Worm (Caenorhabditis elegans) whole organism, L1 larva: Measurements from ENCODE around the gene D1022.3.

Experiments used
- C04F5.9 ChIP-seq: sonication (generic microtip); optimal IDR thresholded peaks from 2 replicates; lab custom pipeline; 2016; ENCODE audit warnings: missing genetic modification characterization, missing compliant biosample characterization
- Y116A8C.19 ChIP-seq: sonication (generic microtip); optimal IDR thresholded peaks from 2 replicates; lab custom pipeline; 2016; ENCODE audit warnings: missing compliant biosample characterization, missing genetic modification characterization, borderline replicate concordance
- aha-1 ChIP-seq: fragments of 150-350 bp; optimal IDR thresholded peaks from 2 replicates; lab custom pipeline; 2014; ENCODE audit warnings: missing biosample characterization, missing genetic modification characterization
- blmp-1 ChIP-seq: fragments of 150-350 bp; optimal IDR thresholded peaks from 2 replicates; lab custom pipeline; 2014; ENCODE audit warnings: missing biosample characterization, missing genetic modification characterization
- ceh-63 ChIP-seq: fragments of 200-800 bp; sonication (Bioruptor generic); optimal IDR thresholded peaks from 2 replicates; lab custom pipeline; 2018; ENCODE audit warnings: mild to moderate bottlenecking, missing genetic modification characterization, missing compliant biosample characterization
- dsc-1 ChIP-seq: sonication (generic microtip); optimal IDR thresholded peaks from 2 replicates; lab custom pipeline; 2016; ENCODE audit warnings: mild to moderate bottlenecking, missing genetic modification characterization, missing compliant biosample characterization
- efl-3 ChIP-seq: fragments of 200-800 bp; sonication (Bioruptor generic); optimal IDR thresholded peaks from 2 replicates; lab custom pipeline; 2018; ENCODE audit warnings: mild to moderate bottlenecking, missing genetic modification characterization, missing compliant biosample characterization
- elt-3 ChIP-seq, 6 experiments: fragments of 150-350 bp in 1 of 6; sonication (generic microtip); optimal IDR thresholded peaks; 2 replicates each; lab custom pipeline; 2017 to 2018; ENCODE audit warnings: missing biosample characterization in 6 of 6, missing genetic modification characterization in 6 of 6, inconsistent platforms in 1 of 6
- hlh-17 ChIP-seq: fragments of 200-800 bp; sonication (Bioruptor generic); optimal IDR thresholded peaks from 2 replicates; lab custom pipeline; 2018; ENCODE audit warnings: missing genetic modification characterization, mild to moderate bottlenecking, missing compliant biosample characterization, moderate library complexity, borderline replicate concordance
- hlh-4 ChIP-seq: sonication (generic microtip); optimal IDR thresholded peaks from 2 replicates; lab custom pipeline; 2016; ENCODE audit warnings: mild to moderate bottlenecking, missing genetic modification characterization, missing compliant biosample characterization
- irx-1 ChIP-seq: sonication (generic microtip); optimal IDR thresholded peaks from 2 replicates; lab custom pipeline; 2016; ENCODE audit warnings: missing genetic modification characterization, missing compliant biosample characterization
- jun-1 ChIP-seq: fragments of 150-350 bp; optimal IDR thresholded peaks from 2 replicates; lab custom pipeline; 2014; ENCODE audit warnings: missing biosample characterization, missing genetic modification reagents, missing genetic modification characterization
- lin-39 ChIP-seq: fragments of 150-350 bp; optimal IDR thresholded peaks from 2 replicates; lab custom pipeline; 2014; ENCODE audit warnings: missing biosample characterization, missing genetic modification reagents, missing genetic modification characterization
- mab-9 ChIP-seq: fragments of 200-800 bp; sonication (Bioruptor generic); IDR thresholded peaks from 2 replicates; pipeline ENCODE4 v1.3.6; 2022; ENCODE audit warnings: missing genetic modification reagents, missing genetic modification characterization, missing compliant biosample characterization
- mef-2 ChIP-seq: fragments of 150-350 bp; optimal IDR thresholded peaks from 2 replicates; lab custom pipeline; 2014; ENCODE audit warnings: missing biosample characterization, missing genetic modification characterization
- nhr-11 ChIP-seq: fragments of 150-350 bp; optimal IDR thresholded peaks from 2 replicates; lab custom pipeline; 2014; ENCODE audit warnings: missing biosample characterization, missing genetic modification characterization
- nhr-20 ChIP-seq: sonication (generic microtip); optimal IDR thresholded peaks from 2 replicates; lab custom pipeline; 2016; ENCODE audit warnings: mild to moderate bottlenecking, missing genetic modification characterization, missing compliant biosample characterization
- nhr-47 ChIP-seq: sonication (generic microtip); optimal IDR thresholded peaks from 2 replicates; lab custom pipeline; 2016; ENCODE audit warnings: mild to moderate bottlenecking, missing genetic modification characterization, moderate library complexity, missing compliant biosample characterization
- nhr-84 ChIP-seq: sonication (generic microtip); optimal IDR thresholded peaks from 2 replicates; lab custom pipeline; 2017; ENCODE audit warnings: missing biosample characterization, missing genetic modification characterization
- nhr-85 ChIP-seq: sonication (generic microtip); peaks from one replicate; lab custom pipeline; 2016; ENCODE audit warnings: missing genetic modification characterization, inconsistent platforms, missing compliant biosample characterization
- pag-3 ChIP-seq: sonication (generic microtip); optimal IDR thresholded peaks from 2 replicates; lab custom pipeline; 2017; ENCODE audit warnings: missing genetic modification characterization, mild to moderate bottlenecking, missing compliant biosample characterization, antibody characterized with exemption, borderline replicate concordance; ENCODE audit not compliant: insufficient read depth
- rnt-1 ChIP-seq: sonication (generic microtip); optimal IDR thresholded peaks from 2 replicates; lab custom pipeline; 2016; ENCODE audit warnings: mild to moderate bottlenecking, missing genetic modification characterization, moderate library complexity, missing compliant biosample characterization
- skn-1 ChIP-seq: fragments of 150-350 bp; optimal IDR thresholded peaks from 2 replicates; lab custom pipeline; 2014; ENCODE audit warnings: missing biosample characterization, missing genetic modification characterization
- sptf-1 ChIP-seq: fragments of 150-350 bp; optimal IDR thresholded peaks from 2 replicates; lab custom pipeline; 2014; ENCODE audit warnings: missing biosample characterization, missing genetic modification characterization
- unc-30 ChIP-seq: sonication (generic microtip); optimal IDR thresholded peaks from 2 replicates; lab custom pipeline; 2017; ENCODE audit warnings: missing biosample characterization, missing genetic modification characterization
- unc-62 ChIP-seq: fragments of 150-350 bp; optimal IDR thresholded peaks from 2 replicates; lab custom pipeline; 2014; ENCODE audit warnings: missing biosample characterization, missing genetic modification reagents, missing genetic modification characterization
- unc-98 ChIP-seq: fragments of 200-800 bp; sonication (Bioruptor generic); IDR thresholded peaks from 2 replicates; pipeline ENCODE4 v1.3.6; 2022; ENCODE audit warnings: missing genetic modification characterization, missing compliant biosample characterization
- vab-15 ChIP-seq: sonication (generic microtip); optimal IDR thresholded peaks from 2 replicates; lab custom pipeline; 2017; ENCODE audit warnings: missing genotype, mild to moderate bottlenecking, missing genetic modification characterization, missing compliant biosample characterization
- zag-1 ChIP-seq: fragments of 150-350 bp; optimal IDR thresholded peaks from 2 replicates; lab custom pipeline; 2014; ENCODE audit warnings: missing biosample characterization, missing genetic modification characterization
- ztf-11 ChIP-seq, 2 experiments: sonication (generic microtip); optimal IDR thresholded peaks; 2 replicates each; lab custom pipeline; 2016 to 2017; ENCODE audit warnings: missing genetic modification characterization in 2 of 2, missing biosample characterization in 1 of 2, missing compliant biosample characterization in 1 of 2

Gene D1022.3

ce11 chrII:7456184-7456583, at the start of gene D1022.3:
D1022.3 (minus strand) TSS chrII:7456284.
- TF ChIP-seq jun-1 (tag; lab: Kevin White, UChicago): no peak
- no peak for TF ChIP-seq vab-15 (tag; lab: Kevin White, UChicago)
- TF ChIP-seq unc-98 (GFP tag; lab: Robert Waterston, UW): no peak
- TF ChIP-seq rnt-1 (tag; lab: Kevin White, UChicago): no peak
- TF ChIP-seq nhr-20: no peak
- TF ChIP-seq C04F5.9 (tag; lab: Kevin White, UChicago): no peak
- TF ChIP-seq nhr-11 (tag; lab: Kevin White, UChicago): no peak
- no peak for TF ChIP-seq nhr-85 (tag; lab: Kevin White, UChicago)

- TF ChIP-seq zag-1 (tag; lab: Kevin White, UChicago) (no peak), C04F5.9 (tag; lab: Kevin White, UChicago) (no peak), nhr-47 (tag; lab: Kevin White, UChicago) (no peak), nhr-84 (tag; lab: Kevin White, UChicago) (no peak), mef-2 (no peak), hlh-4 (tag; lab: Kevin White, UChicago) (no peak), Y116A8C.19 (tag; lab: Kevin White, UChicago) (no peak), sptf-1 (tag; lab: Kevin White, UChicago) (no peak), skn-1 (tag; lab: Kevin White, UChicago) (no peak), nhr-20 (no peak), unc-30 (no peak), pag-3 (tag; lab: Kevin White, UChicago) (no peak), lin-39 (tag; lab: Kevin White, UChicago) (no peak), ztf-11 (tag; optimal IDR thresholded peaks at IDR 0.05; lab: Kevin White, UChicago) (no peak), hlh-17 (GFP tag; lab: Kevin White, UChicago) (no peak), dsc-1 (no peak), unc-62 (no peak)
- TF ChIP-seq, all 84 proteins: peak for 0
Observed at ce11 chrII:7505005-7505404, 48.9 kb upstream of the D1022.3 start, which contains the start of gene C28F5.1. C28F5.1 (plus strand) TSS chrII:7505305.

DNA sequence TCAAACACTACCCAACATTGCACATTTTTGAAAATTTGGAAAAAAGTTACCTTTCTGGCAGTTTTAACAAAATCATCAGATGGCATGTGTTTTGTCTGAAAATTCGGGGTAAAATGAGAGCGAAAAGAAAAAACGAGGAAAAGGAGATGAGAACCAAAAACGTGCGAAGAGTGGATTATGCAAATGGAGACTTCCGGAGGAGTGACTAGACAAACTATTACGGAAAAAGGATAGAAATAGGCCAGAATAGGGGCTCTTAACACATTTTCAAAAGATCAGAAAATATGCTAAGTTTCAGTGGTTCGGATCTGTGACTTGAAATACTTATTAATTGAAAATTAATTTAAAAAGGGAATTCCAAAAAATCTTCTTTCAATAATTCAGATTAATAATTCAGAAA, 43.3 kb upstream of the D1022.3 start, which contains the start of gene srab-14:
srab-14 (minus strand) TSS at position 101 of the 400 bp plus-strand sequence.
- no peak for TF ChIP-seq zag-1 (tag; lab: Kevin White, UChicago)
- TF ChIP-seq, all 84 proteins: peak for 0

DNA sequence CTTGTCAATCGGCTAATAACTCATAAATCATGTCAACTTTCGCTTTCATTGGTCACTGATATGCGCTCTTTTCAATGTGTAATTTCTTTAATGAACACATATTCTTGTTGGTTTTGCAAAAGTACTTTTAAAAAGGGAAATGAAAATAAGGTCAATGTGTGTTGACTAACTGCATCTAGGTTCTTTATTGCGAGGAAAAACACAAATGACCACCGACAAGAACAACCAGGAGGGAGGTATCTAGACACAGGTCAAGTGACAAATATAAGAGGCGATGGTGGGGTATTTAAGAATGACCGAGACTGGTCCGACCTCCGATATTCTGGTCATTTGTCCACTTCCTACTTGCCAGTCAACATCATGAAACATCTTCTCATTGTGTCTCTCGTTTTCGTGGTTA, 40.0 kb upstream of the D1022.3 start, which contains the start of gene spi-1:
spi-1 (plus strand) TSS at position 178 of the 400 bp plus-strand sequence.
- TF ChIP-seq aha-1 (tag; lab: Kevin White, UChicago) (no peak), mab-9 (GFP tag; lab: Robert Waterston, UW) (no peak), blmp-1 (peak; percentile 63)

- TF ChIP-seq irx-1 (tag; lab: Kevin White, UChicago): no peak
- no peak for TF ChIP-seq elt-3 (tag; optimal IDR thresholded peaks at IDR 0.05; lab: Kevin White, UChicago)
- TF ChIP-seq blmp-1: peak; percentile 40
- TF ChIP-seq, all 84 proteins: peak for 1
Observed at ce11 chrII:7494155-7494554, 38.1 kb upstream of the D1022.3 start, which contains the start of gene R10H1.1. R10H1.1 (plus strand) TSS chrII:7494455.

DNA sequence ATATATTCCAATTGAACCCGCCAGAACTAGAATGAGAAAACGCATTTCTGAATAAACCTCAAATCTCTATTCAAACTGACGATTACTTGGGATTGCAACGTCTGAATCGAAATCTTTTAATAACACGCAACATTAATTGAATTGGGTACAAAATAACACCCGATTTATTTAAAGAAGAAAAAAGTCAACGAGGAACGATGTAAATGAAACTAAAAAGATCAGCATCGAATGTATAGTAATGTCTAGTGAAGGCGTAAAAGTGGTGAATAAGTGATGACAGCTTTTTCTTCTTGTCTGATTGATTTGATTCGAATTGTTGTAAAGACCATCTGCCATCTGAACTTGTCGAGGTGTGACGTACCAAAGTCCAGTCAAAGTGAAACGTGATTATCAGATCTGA, 37.5 kb upstream of the D1022.3 start, which contains the start of gene nas-23:
nas-23 (minus strand) TSS at position 101 of the 400 bp plus-strand sequence.
- no peak for TF ChIP-seq ceh-63
- no peak for TF ChIP-seq Y116A8C.19 (tag; lab: Kevin White, UChicago)
- no peak for TF ChIP-seq unc-98 (GFP tag; lab: Robert Waterston, UW)
- no peak for TF ChIP-seq efl-3 (GFP tag; lab: Kevin White, UChicago)
